Worm (Caenorhabditis elegans): Measurements from ENCODE around the gene C34E10.9.

- TF ChIP-seq egl-44 (GFP tag; IDR thresholded peaks at IDR 0.05): no peak
- TF ChIP-seq lag-1 (GFP tag; IDR thresholded peaks at IDR 0.05): no peak
- no peak for TF ChIP-seq hlh-26 (GFP tag; conservative IDR thresholded peaks at IDR 0.05)
- no peak for TF ChIP-seq ztf-22 (GFP tag; optimal IDR thresholded peaks at IDR 0.05)
- TF ChIP-seq lsy-27 (tag; optimal IDR thresholded peaks at IDR 0.05; ENCODE audit: borderline replicate concordance, insufficient read depth): no peak
- no peak for TF ChIP-seq unc-62 (GFP tag; optimal IDR thresholded peaks at IDR 0.05)
- TF ChIP-seq bed-2 (GFP tag; IDR thresholded peaks at IDR 0.05): no peak
- TF ChIP-seq ZK185.1 (tag; optimal IDR thresholded peaks at IDR 0.05; ENCODE audit: poor library complexity, severe bottlenecking): no peak
- TF ChIP-seq rcor-1 (GFP tag; IDR thresholded peaks at IDR 0.05): no peak
- TF ChIP-seq rpc-1 (optimal IDR thresholded peaks at IDR 0.05): no peak
- TF ChIP-seq rpc-1 (tag; optimal IDR thresholded peaks at IDR 0.05): no peak
- no peak for TF ChIP-seq nhr-120 (GFP tag; IDR thresholded peaks at IDR 0.05)
- TF ChIP-seq snpc-4 (GFP tag; optimal IDR thresholded peaks at IDR 0.05): no peak
- no peak for TF ChIP-seq snpc-4 (tag; optimal IDR thresholded peaks at IDR 0.05)
- no peak for TF ChIP-seq F57A8.1 (GFP tag; optimal IDR thresholded peaks at IDR 0.05)
- no peak for TF ChIP-seq madf-10 (tag; optimal IDR thresholded peaks at IDR 0.05)
Measured at ce11 chrIII:5285484-5285883, 22.3 kb upstream of the C34E10.9 start.
